Worm (Caenorhabditis elegans): ENCODE measurements around the gene rif-1.2.

rif-1.2 gene

DNA sequence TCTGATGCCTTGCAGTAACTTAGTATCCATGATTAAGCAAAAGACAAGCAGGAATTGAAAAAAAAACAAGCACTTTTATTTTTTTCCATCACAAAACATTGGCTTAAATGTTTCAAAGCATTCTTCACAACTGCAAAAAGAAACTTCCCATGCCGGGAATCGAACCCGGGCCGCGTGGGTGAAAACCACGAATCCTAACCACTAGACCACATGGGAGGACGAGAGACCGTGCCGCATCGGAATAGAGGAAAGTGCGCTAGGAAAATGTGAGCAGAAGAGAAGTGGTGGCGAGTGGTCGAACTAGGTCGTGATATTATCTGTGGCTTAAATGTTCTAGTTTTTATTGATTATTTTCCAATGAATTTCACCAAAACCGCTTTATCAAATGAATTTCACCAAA is 3.7 kb downstream of the rif-1.2 start:
- TF ChIP-seq nhr-76 (tag; optimal IDR thresholded peaks at IDR 0.05) (no peak), ceh-8 (GFP tag; optimal IDR thresholded peaks at IDR 0.05) (no peak), C16A3.4 (tag; optimal IDR thresholded peaks at IDR 0.05) (peak; percentile 41), snu-23 (GFP tag; optimal IDR thresholded peaks at IDR 0.05) (peak; percentile 73), grh-1 (GFP tag; IDR thresholded peaks at IDR 0.05) (no peak), tbx-2 (tag; optimal IDR thresholded peaks at IDR 0.05) (peak; percentile 26), mab-9 (GFP tag; IDR thresholded peaks at IDR 0.05) (0 out of 2 replicates have a peak, but pooled peaks have one; percentile 20), ces-1 (GFP tag; optimal IDR thresholded peaks at IDR 0.05) (no peak), nhr-20 (tag; optimal IDR thresholded peaks at IDR 0.05) (peak; percentile 29), lin-13 (GFP tag; optimal IDR thresholded peaks at IDR 0.05) (peak; percentile 11), isw-1 (GFP tag; IDR thresholded peaks at IDR 0.05) (no peak), xbp-1 (tag; optimal IDR thresholded peaks at IDR 0.05) (no peak), blmp-1 (tag; optimal IDR thresholded peaks at IDR 0.05) (no peak), zip-4 (GFP tag; optimal IDR thresholded peaks at IDR 0.05) (no peak), unc-86 (tag; optimal IDR thresholded peaks at IDR 0.05) (no peak), lin-39 (tag; optimal IDR thresholded peaks at IDR 0.05) (no peak), pag-3 (tag; optimal IDR thresholded peaks at IDR 0.05; ENCODE audit: borderline replicate concordance, insufficient read depth) (no peak), nhr-237 (tag; optimal IDR thresholded peaks at IDR 0.05) (no peak), mdl-1 (tag; optimal IDR thresholded peaks at IDR 0.05) (peak in 1 of 2 experiments; percentile 45), mep-1 (tag; optimal IDR thresholded peaks at IDR 0.05) (peak; percentile 57), elt-3 (tag; optimal IDR thresholded peaks at IDR 0.05) (no peak), dsc-1 (tag; optimal IDR thresholded peaks at IDR 0.05) (peak; percentile 53), fkh-8 (tag; optimal IDR thresholded peaks at IDR 0.05) (no peak), efl-1 (optimal IDR thresholded peaks at IDR 0.05) (peak in 1 of 2 experiments; percentile 11), efl-1 (GFP tag; optimal IDR thresholded peaks at IDR 0.05 in 1 of 2) (no peak), aly-2 (tag; optimal IDR thresholded peaks at IDR 0.05) (no peak), sox-4 (tag; optimal IDR thresholded peaks at IDR 0.05) (no peak), nhr-19 (GFP tag; conservative IDR thresholded peaks at IDR 0.05) (peak; percentile 56), egl-13 (tag; optimal IDR thresholded peaks at IDR 0.05) (no peak), irx-1 (tag; optimal IDR thresholded peaks at IDR 0.05) (peak; percentile 22), hpl-2 (GFP tag; optimal IDR thresholded peaks at IDR 0.05) (no peak), ceh-90 (tag; optimal IDR thresholded peaks at IDR 0.05) (no peak), skn-1 (tag; optimal IDR thresholded peaks at IDR 0.05) (peak; percentile 33), nhr-28 (tag; optimal IDR thresholded peaks at IDR 0.05) (no peak), nhr-11 (tag; optimal IDR thresholded peaks at IDR 0.05) (no peak), lin-35 (GFP tag; optimal IDR thresholded peaks at IDR 0.05) (peak in 1 of 2 experiments; percentile 55), unc-30 (tag; optimal IDR thresholded peaks at IDR 0.05) (no peak), nhr-71 (tag; optimal IDR thresholded peaks at IDR 0.05) (peak; percentile 47), lir-3 (tag; optimal IDR thresholded peaks at IDR 0.05; ENCODE audit: poor library complexity) (no peak), nhr-84 (tag; optimal IDR thresholded peaks at IDR 0.05) (no peak), rnt-1 (tag; optimal IDR thresholded peaks at IDR 0.05) (peak; percentile 74), ztf-11 (tag; optimal IDR thresholded peaks at IDR 0.05) (no peak), sup-37 (GFP tag; optimal IDR thresholded peaks at IDR 0.05) (no peak), dpl-1 (GFP tag; optimal IDR thresholded peaks at IDR 0.05) (no peak), snpc-4 (tag; optimal IDR thresholded peaks at IDR 0.05) (no peak), pax-3 (tag; optimal IDR thresholded peaks at IDR 0.05) (no peak), unc-98 (GFP tag; IDR thresholded peaks at IDR 0.05) (no peak), elt-2 (tag; optimal IDR thresholded peaks at IDR 0.05) (no peak), ets-5 (GFP tag; IDR thresholded peaks at IDR 0.05) (no peak), ceh-82 (tag; optimal IDR thresholded peaks at IDR 0.05) (peak; percentile 36 to 61 (median 61)), ceh-88 (GFP tag; IDR thresholded peaks at IDR 0.05) (peak; percentile 22; the same call in 1 of the 2 replicates), alr-1 (tag; optimal IDR thresholded peaks at IDR 0.05; ENCODE audit: borderline replicate concordance) (no peak), Y116A8C.19 (tag; optimal IDR thresholded peaks at IDR 0.05; ENCODE audit: borderline replicate concordance) (no peak)
